Fruit fly (Drosophila melanogaster): ENCODE data around the gene Cat.

DNA sequence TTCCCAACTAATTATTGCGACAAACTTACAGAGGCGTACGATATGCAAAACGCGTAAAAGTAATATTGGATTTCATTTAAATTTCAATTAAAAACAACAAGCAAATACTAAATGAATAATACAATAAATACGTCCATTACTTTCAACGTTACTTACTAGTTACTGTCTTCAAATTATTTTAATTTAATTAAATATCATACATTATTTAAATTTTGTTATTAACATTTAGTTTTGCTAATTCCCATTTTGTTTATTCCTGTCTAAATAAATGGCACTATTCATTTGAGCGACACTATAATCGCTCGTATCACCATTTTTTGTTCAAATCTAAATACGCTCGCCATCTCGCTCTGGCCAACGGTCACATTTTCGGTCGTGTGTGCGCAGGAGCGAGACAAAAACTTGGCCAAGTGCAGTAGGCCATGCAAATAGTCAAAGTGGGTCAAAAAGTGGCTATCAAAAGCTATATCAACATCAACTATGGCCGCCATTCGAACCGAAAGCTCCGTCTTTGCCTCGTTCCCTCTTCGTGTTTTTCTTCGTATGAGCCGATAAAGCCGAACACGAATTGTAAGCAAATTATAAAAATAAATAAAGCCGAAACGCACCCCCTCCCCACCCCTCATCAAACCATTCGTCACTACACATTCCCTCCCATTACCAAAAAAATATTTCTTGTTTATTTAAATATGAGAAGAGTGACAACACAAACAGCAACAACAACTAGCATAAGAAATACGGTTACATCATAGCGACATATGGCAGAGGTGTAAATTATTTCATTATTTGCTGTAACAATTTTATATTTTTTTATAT is 33.0 kb upstream of the Cat start:
- TF ChIP-seq sv (GFP tag; optimal IDR thresholded peaks at IDR 0.05): no peak
- TF ChIP-seq brk (GFP tag; optimal IDR thresholded peaks at IDR 0.05): no peak

Measured in whole organism, wandering third instar larva.